Fruit fly (Drosophila melanogaster): ENCODE measurements around the gene RpS6.

RpS6 gene

DNA sequence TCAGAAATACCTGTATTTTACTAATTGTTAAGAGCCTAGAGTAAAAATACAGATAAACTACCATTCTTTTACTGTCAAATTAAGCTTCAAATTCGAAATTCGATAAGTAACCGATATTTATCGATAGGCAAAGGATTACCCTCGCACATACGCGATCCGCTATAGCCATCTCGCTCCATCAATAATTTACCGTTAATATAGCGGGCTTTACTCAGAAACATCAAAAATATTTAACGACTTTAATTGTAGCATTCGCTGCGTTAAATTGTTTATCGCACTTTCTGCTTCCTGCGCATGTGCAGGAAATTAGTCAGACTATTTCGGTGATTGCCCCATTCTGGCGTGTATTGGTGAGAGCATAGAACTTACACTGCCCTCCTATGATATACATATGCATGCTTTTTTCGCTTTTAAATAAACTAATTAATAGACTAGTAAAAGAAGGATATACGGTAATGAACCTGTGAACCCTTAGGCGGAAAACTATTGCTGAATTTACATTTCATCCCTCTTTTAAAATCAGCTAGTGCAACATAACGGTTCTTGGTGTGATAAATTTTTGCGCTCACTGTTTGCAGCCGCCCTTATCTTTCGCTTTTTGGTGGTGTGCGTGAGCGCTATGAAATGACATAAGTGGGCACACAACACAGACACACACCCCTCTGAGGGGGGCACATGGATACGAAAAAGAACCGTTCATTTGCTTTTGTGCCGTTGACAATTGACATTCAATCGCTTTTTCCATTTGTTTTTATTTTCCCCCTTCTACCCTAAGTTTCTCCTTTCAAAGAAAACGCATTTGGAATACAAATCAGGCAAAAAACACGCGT, 7.3 kb upstream of the RpS6 start, which contains the start of the genes dpr14 and spidey (continued):
- peak; percentile 90 for TF ChIP-seq scrt (GFP tag; optimal IDR thresholded peaks at IDR 0.05)
- TF ChIP-seq CG10565 (GFP tag; optimal IDR thresholded peaks at IDR 0.05), result peak; percentile 31
- TF ChIP-seq slp2 (GFP tag; optimal IDR thresholded peaks at IDR 0.05), result peak; percentile 83
- peak; percentile 86 for TF ChIP-seq az2 (GFP tag; optimal IDR thresholded peaks at IDR 0.05)
- no peak for TF ChIP-seq sc (optimal IDR thresholded peaks at IDR 0.05)
- peak; percentile 67 for TF ChIP-seq sc (GFP tag; optimal IDR thresholded peaks at IDR 0.05)
- peak; percentile 75 for TF ChIP-seq chm (GFP tag; IDR thresholded peaks at IDR 0.05)
- peak; percentile 86 for TF ChIP-seq Mrtf (GFP tag; IDR thresholded peaks at IDR 0.05)
- TF ChIP-seq CG7745 (tag; optimal IDR thresholded peaks at IDR 0.05), result no peak
- TF ChIP-seq B-H1 (GFP tag; IDR thresholded peaks at IDR 0.05), result peak; percentile 85
- peak; percentile 88 for TF ChIP-seq mirr (GFP tag; optimal IDR thresholded peaks at IDR 0.05)
- TF ChIP-seq lilli (GFP tag; optimal IDR thresholded peaks at IDR 0.05), result peak; percentile 92
- peak; percentile 93 for TF ChIP-seq nmo (GFP tag; optimal IDR thresholded peaks at IDR 0.05)
- peak; percentile 86 for TF ChIP-seq Sox100B (GFP tag; optimal IDR thresholded peaks at IDR 0.05)
- TF ChIP-seq CG14965 (GFP tag; optimal IDR thresholded peaks at IDR 0.05; ENCODE audit: borderline replicate concordance), result peak; percentile 36
- TF ChIP-seq CG18619 (GFP tag; optimal IDR thresholded peaks at IDR 0.05), result peak; percentile 90
- peak; percentile 80 to 91 for TF ChIP-seq Hr51 (GFP tag; optimal IDR thresholded peaks at IDR 0.05)
- peak; percentile 93 for TF ChIP-seq Fer3 (tag; optimal IDR thresholded peaks at IDR 0.05)
- peak; percentile 90 for TF ChIP-seq CG11695 (GFP tag; IDR thresholded peaks at IDR 0.05)
- TF ChIP-seq CG32772 (GFP tag; IDR thresholded peaks at IDR 0.05), result peak; percentile 91
- TF ChIP-seq Pdp1 (GFP tag; optimal IDR thresholded peaks at IDR 0.05), result peak; percentile 88 to 98
- TF ChIP-seq CG4424 (GFP tag; optimal IDR thresholded peaks at IDR 0.05), result peak; percentile 86
- TF ChIP-seq sima (GFP tag; optimal IDR thresholded peaks at IDR 0.05), result peak; percentile 47
- peak; percentile 87 for TF ChIP-seq ken (GFP tag; IDR thresholded peaks at IDR 0.05)
- TF ChIP-seq gfzf (GFP tag; optimal IDR thresholded peaks at IDR 0.05), result peak; percentile 11
- peak; percentile 77 for TF ChIP-seq CG18764 (GFP tag; optimal IDR thresholded peaks at IDR 0.05)
- TF ChIP-seq ems (GFP tag; optimal IDR thresholded peaks at IDR 0.05), result peak; percentile 89
- TF ChIP-seq CG15011 (GFP tag; optimal IDR thresholded peaks at IDR 0.05), result peak; percentile 87
- peak; percentile 89 for TF ChIP-seq Optix (GFP tag; IDR thresholded peaks at IDR 0.05)
- TF ChIP-seq CG15479 (GFP tag; optimal IDR thresholded peaks at IDR 0.05), result peak; percentile 9
- peak; percentile 79 for TF ChIP-seq Dad (GFP tag; optimal IDR thresholded peaks at IDR 0.05)
- TF ChIP-seq Adf1 (GFP tag; IDR thresholded peaks at IDR 0.05), result peak; percentile 83; the same call in 1 of the 2 replicates
- peak; percentile 90 for TF ChIP-seq ttk (GFP tag; IDR thresholded peaks at IDR 0.05)
- peak; percentile 86 for TF ChIP-seq pho (GFP tag; optimal IDR thresholded peaks at IDR 0.05)
- TF ChIP-seq emc (GFP tag; optimal IDR thresholded peaks at IDR 0.05), result peak; percentile 64
- TF ChIP-seq CG17829 (tag; optimal IDR thresholded peaks at IDR 0.05), result peak; percentile 90
- TF ChIP-seq eve (GFP tag; optimal IDR thresholded peaks at IDR 0.05), result no peak
- TF ChIP-seq HmgD (GFP tag; optimal IDR thresholded peaks at IDR 0.05), result peak; percentile 52
- peak; percentile 95 for TF ChIP-seq sug (tag; optimal IDR thresholded peaks at IDR 0.05)
- TF ChIP-seq dysf (GFP tag; IDR thresholded peaks at IDR 0.05), result peak; percentile 93
- TF ChIP-seq CG6854 (GFP tag; optimal IDR thresholded peaks at IDR 0.05), result peak; percentile 87
- TF ChIP-seq CG10321 (GFP tag; IDR thresholded peaks at IDR 0.05), result no peak; the same call in 1 of the 2 replicates
- TF ChIP-seq grn (GFP tag; optimal IDR thresholded peaks at IDR 0.05), result peak; percentile 36
- peak; percentile 97 for TF ChIP-seq sens (GFP tag)
- peak; percentile 66 for TF ChIP-seq CG2116 (GFP tag; optimal IDR thresholded peaks at IDR 0.05)
- peak; percentile 91 for TF ChIP-seq CG9932 (GFP tag; IDR thresholded peaks at IDR 0.05)
- peak; percentile 63 for TF ChIP-seq CG8359 (GFP tag; optimal IDR thresholded peaks at IDR 0.05; ENCODE audit: borderline replicate concordance)
- no peak; the same call in 1 of the 2 replicates for TF ChIP-seq Doc2 (GFP tag; IDR thresholded peaks at IDR 0.05)
- TF ChIP-seq Ets65A (GFP tag), result peak; percentile 97
- peak; percentile 85 for TF ChIP-seq shn (GFP tag; optimal IDR thresholded peaks at IDR 0.05)

Data from whole organism, embryonic.